Fruit fly (Drosophila melanogaster): ENCODE data around the gene Tango2.

- TF ChIP-seq CG8319 (GFP tag; optimal IDR thresholded peaks at IDR 0.05) (no peak), CG6854 (GFP tag; optimal IDR thresholded peaks at IDR 0.05) (no peak), Gug (GFP tag; IDR thresholded peaks at IDR 0.05) (no peak), Eip78C (GFP tag) (peak; percentile 67), Smox (GFP tag; optimal IDR thresholded peaks at IDR 0.05) (no peak), Eip93F (GFP tag; optimal IDR thresholded peaks at IDR 0.05) (no peak), dsx (GFP tag; optimal IDR thresholded peaks at IDR 0.05; ENCODE audit: poor library complexity, severe bottlenecking) (no peak), fd59A (GFP tag; optimal IDR thresholded peaks at IDR 0.05) (peak; percentile 11), acj6 (GFP tag; optimal IDR thresholded peaks at IDR 0.05) (no peak), CG8632 (GFP tag; optimal IDR thresholded peaks at IDR 0.05) (peak; percentile 21), CG32006 (GFP tag; optimal IDR thresholded peaks at IDR 0.05) (peak; percentile 62), eg (GFP tag; IDR thresholded peaks at IDR 0.05) (no peak), svp (GFP tag) (no peak), esn (GFP tag; optimal IDR thresholded peaks at IDR 0.05) (peak; percentile 41)
Observed at dm6 chrX:13626579-13626894, 9.7 kb downstream of the Tango2 start.
